Fruit fly (Drosophila melanogaster) whole organism, embryonic: ENCODE results near the gene Sec8.
A peak's percentile ranks its signal among the peaks of the same experiment; 100 is the strongest.

Experiments used
- Atf6 ChIP-seq: fragments of 200-800 bp; sonication (Bioruptor generic); IDR thresholded peaks from 2 replicates; pipeline ENCODE4 v1.3.6; 2022; ENCODE audit warnings: missing biosample characterization, missing genetic modification characterization
- Awh ChIP-seq: fragments of 200-800 bp; sonication (Bioruptor generic); IDR thresholded peaks from 2 replicates; pipeline ENCODE4, ENCODE4 v1.3.6; 2022; ENCODE audit warnings: missing biosample characterization, missing genetic modification characterization
- Bteb2 ChIP-seq: fragments of 200-800 bp; sonication (Bioruptor generic); optimal IDR thresholded peaks from 2 replicates; lab custom pipeline; 2016; ENCODE audit warnings: missing biosample characterization, missing genetic modification characterization
- CG10209 ChIP-seq: fragments of 200-800 bp; sonication (Bioruptor generic); optimal IDR thresholded peaks from 3 replicates; lab custom pipeline; 2017; ENCODE audit warnings: missing biosample characterization, mild to moderate bottlenecking, missing genetic modification characterization, missing genetic modification reagents
- CG10366 ChIP-seq: fragments of 200-800 bp; sonication (Bioruptor generic); IDR thresholded peaks from 2 replicates; pipeline ENCODE4 v1.3.6; 2022; ENCODE audit warnings: missing biosample characterization, missing genetic modification characterization
- CG10462 ChIP-seq: fragments of 200-800 bp; sonication (Bioruptor generic); optimal IDR thresholded peaks from 2 replicates; lab custom pipeline; 2016; ENCODE audit warnings: missing biosample characterization, missing genetic modification characterization
- CG12155 ChIP-seq: fragments of 200-800 bp; sonication (Bioruptor generic); optimal IDR thresholded peaks from 3 replicates; lab custom pipeline; 2016; ENCODE audit warnings: missing biosample characterization, missing genetic modification characterization
- CG12219 ChIP-seq: fragments of 200-800 bp; sonication (Bioruptor generic); optimal IDR thresholded peaks from 3 replicates; lab custom pipeline; 2018; ENCODE audit warnings: missing biosample characterization, mild to moderate bottlenecking, missing genetic modification characterization
- CG13287 ChIP-seq: fragments of 200-800 bp; sonication (Bioruptor generic); IDR thresholded peaks from 2 replicates; pipeline ENCODE4 v1.3.6; 2022; ENCODE audit warnings: missing biosample characterization, missing genetic modification characterization; ENCODE audit not compliant: partially characterized antibody
- CG14710 ChIP-seq: fragments of 200-800 bp; sonication (Bioruptor generic); optimal IDR thresholded peaks from 3 replicates; lab custom pipeline; 2019; ENCODE audit warnings: missing biosample characterization, mild to moderate bottlenecking, missing genetic modification characterization, moderate library complexity
- CG14965 ChIP-seq: fragments of 200-800 bp; sonication (Bioruptor generic); optimal IDR thresholded peaks from 2 replicates; lab custom pipeline; 2016; ENCODE audit warnings: missing biosample characterization, missing genetic modification characterization, borderline replicate concordance
- CG1529 ChIP-seq: fragments of 200-800 bp; sonication (Bioruptor generic); optimal IDR thresholded peaks from 3 replicates; lab custom pipeline; 2018; ENCODE audit warnings: missing biosample characterization, missing genetic modification characterization
- CG15601 ChIP-seq: fragments of 200-800 bp; sonication (Bioruptor generic); optimal IDR thresholded peaks from 3 replicates; lab custom pipeline; 2019; ENCODE audit warnings: missing biosample characterization, mild to moderate bottlenecking, missing genetic modification characterization, moderate library complexity
- CG1603 ChIP-seq: fragments of 200-800 bp; sonication (Bioruptor generic); optimal IDR thresholded peaks from 2 replicates; lab custom pipeline; 2019; ENCODE audit warnings: missing biosample characterization, mild to moderate bottlenecking, missing genetic modification characterization, moderate library complexity
- CG18476 ChIP-seq: fragments of 200-800 bp; sonication (Bioruptor generic); optimal IDR thresholded peaks from 2 replicates; lab custom pipeline; 2016; ENCODE audit warnings: missing biosample characterization, mild to moderate bottlenecking, missing genetic modification characterization
- CG18599 ChIP-seq: fragments of 200-800 bp; sonication (Bioruptor generic); optimal IDR thresholded peaks from 3 replicates; lab custom pipeline; 2017; ENCODE audit warnings: missing biosample characterization, missing genetic modification characterization, mild to moderate bottlenecking, moderate library complexity, missing genetic modification reagents
- CG2120 ChIP-seq: fragments of 200-800 bp; sonication (Bioruptor generic); optimal IDR thresholded peaks from 3 replicates; lab custom pipeline; 2016; ENCODE audit warnings: missing biosample characterization, missing genetic modification characterization
- CG31441 ChIP-seq: fragments of 200-800 bp; sonication (Bioruptor generic); IDR thresholded peaks from 2 replicates; pipeline ENCODE4 v1.3.6; 2022; ENCODE audit warnings: missing biosample characterization, missing genetic modification characterization
- CG4360 ChIP-seq: fragments of 200-800 bp; sonication (Bioruptor generic); IDR thresholded peaks from 2 replicates; pipeline ENCODE4 v1.3.6; 2022; ENCODE audit warnings: missing biosample characterization, missing genetic modification characterization
- CG4820 ChIP-seq: fragments of 200-800 bp; sonication (Bioruptor generic); optimal IDR thresholded peaks from 3 replicates; lab custom pipeline; 2016; ENCODE audit warnings: missing biosample characterization, missing genetic modification characterization
- CG5245 ChIP-seq: fragments of 200-800 bp; sonication (Bioruptor generic); optimal IDR thresholded peaks from 3 replicates; lab custom pipeline; 2016; ENCODE audit warnings: missing biosample characterization, missing genetic modification characterization
- CG7928 ChIP-seq: fragments of 200-800 bp; sonication (Bioruptor generic); optimal IDR thresholded peaks from 2 replicates; lab custom pipeline; 2017; ENCODE audit warnings: missing biosample characterization, mild to moderate bottlenecking, missing genetic modification characterization
- CG9727 ChIP-seq: fragments of 200-800 bp; sonication (Bioruptor generic); optimal IDR thresholded peaks from 3 replicates; lab custom pipeline; 2017; ENCODE audit warnings: missing biosample characterization, mild to moderate bottlenecking, missing genetic modification characterization
- CHES-1-like ChIP-seq: fragments of 200-800 bp; sonication (Bioruptor generic); optimal IDR thresholded peaks from 2 replicates; lab custom pipeline; 2016; ENCODE audit warnings: missing biosample characterization, missing genetic modification characterization
- CTCF ChIP-seq: fragments of 200-800 bp; sonication (Bioruptor generic); optimal IDR thresholded peaks from 2 replicates; lab custom pipeline; 2017; ENCODE audit warnings: missing biosample characterization, mild to moderate bottlenecking, missing genetic modification characterization, moderate library complexity
- Dref ChIP-seq: fragments of 200-800 bp; sonication (Bioruptor generic); IDR thresholded peaks from 2 replicates; pipeline ENCODE4 v1.3.6; 2022; ENCODE audit warnings: missing biosample characterization, missing genetic modification characterization
- GATAe ChIP-seq: fragments of 200-800 bp; sonication (Bioruptor generic); conservative IDR thresholded peaks from 2 replicates; pipeline ENCODE4 v1.3.6; 2022; ENCODE audit warnings: missing biosample characterization, missing genetic modification characterization
- HLHmδ ChIP-seq: fragments of 200-800 bp; sonication (Bioruptor generic); optimal IDR thresholded peaks from 2 replicates; lab custom pipeline; 2018; ENCODE audit warnings: missing biosample characterization, mild to moderate bottlenecking, missing genetic modification characterization, moderate library complexity
- Lhr ChIP-seq: fragments of 200-800 bp; sonication (Bioruptor generic); optimal IDR thresholded peaks from 3 replicates; lab custom pipeline; 2017; ENCODE audit warnings: mild to moderate bottlenecking, missing biosample characterization, missing genetic modification reagents, missing genetic modification characterization
- Lpt ChIP-seq: fragments of >200 bp; optimal IDR thresholded peaks from 2 replicates; lab custom pipeline; 2018; ENCODE audit warnings: missing biosample characterization, missing genetic modification characterization
- Sox102F ChIP-seq: fragments of 200-800 bp; sonication (Bioruptor generic); optimal IDR thresholded peaks from 2 replicates; lab custom pipeline; 2018; ENCODE audit warnings: missing biosample characterization, mild to moderate bottlenecking, missing genetic modification characterization, moderate library complexity
- ash1 ChIP-seq: fragments of 200-800 bp; sonication (Bioruptor generic); optimal IDR thresholded peaks from 2 replicates; lab custom pipeline; 2018; ENCODE audit warnings: missing biosample characterization, mild to moderate bottlenecking, missing genetic modification characterization
- chinmo ChIP-seq: fragments of 200-800 bp; sonication (Bioruptor generic); IDR thresholded peaks from 4 replicates; pipeline ENCODE4 v1.3.6; 2022; ENCODE audit warnings: missing biosample characterization, missing genetic modification characterization; ENCODE audit not compliant: partially characterized antibody
- dati ChIP-seq: fragments of 200-800 bp; sonication (Bioruptor generic); IDR thresholded peaks from 2 replicates; pipeline ENCODE4 v1.3.6; 2022; ENCODE audit warnings: missing biosample characterization, missing genetic modification characterization
- esg ChIP-seq: fragments of 200-800 bp; sonication (Bioruptor generic); conservative IDR thresholded peaks from 2 replicates; pipeline ENCODE4 v1.3.6; 2022; ENCODE audit warnings: missing biosample characterization, missing genetic modification characterization
- exex ChIP-seq: fragments of 200-800 bp; sonication (Bioruptor generic); optimal IDR thresholded peaks from 4 replicates; lab custom pipeline; 2018; ENCODE audit warnings: missing biosample characterization, mild to moderate bottlenecking, missing genetic modification characterization, moderate library complexity
- eyg ChIP-seq: fragments of 200-800 bp; sonication (Bioruptor generic); optimal IDR thresholded peaks from 3 replicates; lab custom pipeline; 2016; ENCODE audit warnings: missing biosample characterization, missing genetic modification characterization
- fd3F ChIP-seq: fragments of 200-800 bp; sonication (Bioruptor generic); optimal IDR thresholded peaks from 2 replicates; lab custom pipeline; 2018; ENCODE audit warnings: missing biosample characterization, mild to moderate bottlenecking, missing genetic modification characterization, moderate library complexity
- gfzf ChIP-seq: fragments of 200-800 bp; sonication (Bioruptor generic); optimal IDR thresholded peaks from 2 replicates; lab custom pipeline; 2016; ENCODE audit warnings: missing biosample characterization, mild to moderate bottlenecking, missing genetic modification characterization, moderate library complexity
- grn ChIP-seq: fragments of 200-800 bp; sonication (Bioruptor generic); optimal IDR thresholded peaks from 3 replicates; lab custom pipeline; 2017; ENCODE audit warnings: missing biosample characterization, missing genetic modification characterization
- her ChIP-seq: fragments of 200-800 bp; sonication (Bioruptor generic); optimal IDR thresholded peaks from 2 replicates; lab custom pipeline; 2016; ENCODE audit warnings: missing biosample characterization, missing genetic modification characterization
- jing ChIP-seq: fragments of 200-800 bp; sonication (Bioruptor generic); optimal IDR thresholded peaks from 2 replicates; lab custom pipeline; 2018; ENCODE audit warnings: missing biosample characterization, mild to moderate bottlenecking, missing genetic modification characterization
- lilli ChIP-seq: fragments of 200-800 bp; sonication (Bioruptor generic); optimal IDR thresholded peaks from 3 replicates; lab custom pipeline; 2016; ENCODE audit warnings: missing biosample characterization, missing genetic modification characterization
- oc ChIP-seq: fragments of 200-800 bp; sonication (Bioruptor generic); optimal IDR thresholded peaks from 2 replicates; lab custom pipeline; 2018; ENCODE audit warnings: missing biosample characterization, mild to moderate bottlenecking, missing genetic modification characterization, moderate library complexity
- sqz ChIP-seq: fragments of 200-800 bp; sonication (Bioruptor generic); optimal IDR thresholded peaks from 3 replicates; lab custom pipeline; 2018; ENCODE audit warnings: missing biosample characterization, mild to moderate bottlenecking, missing genetic modification characterization
- ssp ChIP-seq: fragments of 200-800 bp; sonication (Bioruptor generic); IDR thresholded peaks from 2 replicates; pipeline ENCODE4 v1.3.6; 2022; ENCODE audit warnings: missing biosample characterization, missing genetic modification characterization
- trh ChIP-seq: fragments of 200-800 bp; sonication (Bioruptor generic); optimal IDR thresholded peaks from 2 replicates; lab custom pipeline; 2016; ENCODE audit warnings: missing biosample characterization, missing genetic modification characterization
- vnd ChIP-seq: fragments of 200-800 bp; sonication (Bioruptor generic); IDR thresholded peaks from 3 replicates; pipeline ENCODE4 v1.3.6; 2022; ENCODE audit warnings: missing biosample characterization, missing genetic modification characterization; ENCODE audit not compliant: partially characterized antibody

The Sec8 gene

DNA sequence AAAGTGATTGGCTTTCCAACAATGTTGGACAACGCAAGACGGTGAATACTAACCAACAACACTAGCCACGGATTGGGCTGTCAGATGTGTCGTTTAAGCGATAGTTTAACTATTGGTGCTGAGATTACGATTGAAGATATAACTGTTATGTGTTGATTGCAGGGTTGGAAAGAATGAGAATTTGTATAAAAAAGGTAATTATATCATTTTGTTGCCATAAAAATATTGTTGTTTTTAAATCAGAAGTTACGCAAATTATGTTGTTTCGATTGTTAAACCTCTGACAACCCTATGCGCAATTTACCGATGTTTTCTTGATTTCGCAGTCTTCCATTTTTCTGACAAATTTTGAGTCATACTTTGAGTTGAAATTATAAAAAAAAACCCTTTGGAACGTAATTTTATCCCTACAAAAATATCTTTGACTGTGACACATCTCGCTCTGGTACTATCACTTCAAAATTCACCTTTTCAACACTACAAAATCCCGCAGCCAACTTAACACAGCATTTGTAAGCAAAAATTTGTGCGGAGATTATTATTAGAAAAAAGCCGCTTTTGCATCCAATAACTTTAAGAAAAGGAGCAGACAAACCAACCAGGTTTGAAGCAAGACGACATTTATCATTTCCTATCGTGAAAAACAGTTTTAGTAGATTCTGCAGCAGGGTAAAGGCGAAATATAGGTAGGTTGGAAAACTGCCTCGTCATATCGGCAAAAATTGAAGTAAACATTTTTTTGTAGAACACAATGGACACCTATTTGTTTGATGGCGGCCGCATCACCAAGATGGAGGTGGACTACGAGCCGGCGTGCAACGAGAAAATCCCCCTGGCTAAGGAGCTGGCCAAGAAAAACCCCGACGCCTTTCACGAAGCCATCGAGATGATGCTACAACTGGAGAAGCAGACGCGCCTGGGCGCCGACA is 30.5 kb upstream of the Sec8 start, which contains the start of the genes Hat1 and Rpn5 (continued):
- TF ChIP-seq trh (GFP tag; lab: Kevin White, UChicago) (peak; percentile 77), CG18476 (GFP tag; lab: Kevin White, UChicago) (peak; percentile 84), CG4360 (no peak), CHES-1-like (GFP tag; lab: Kevin White, UChicago) (peak; percentile 90), CG12219 (GFP tag; lab: Kevin White, UChicago) (no peak), jing (GFP tag; lab: Kevin White, UChicago) (peak; percentile 65), Bteb2 (GFP tag; lab: Kevin White, UChicago) (peak; percentile 84), oc (tag; lab: Kevin White, UChicago) (peak; percentile 0), vnd (GFP tag; lab: Robert Waterston, UW) (peak; percentile 54; the same call in 1 of the 3 replicates), sqz (GFP tag; lab: Kevin White, UChicago) (no peak), grn (peak; percentile 70), Atf6 (GFP tag; lab: Robert Waterston, UW) (peak; percentile 54; the same call in 1 of the 2 replicates), CG10462 (GFP tag; lab: Kevin White, UChicago) (peak; percentile 23), exex (tag; lab: Kevin White, UChicago) (peak; percentile 32), ssp (GFP tag; lab: Robert Waterston, UW) (peak; percentile 68), fd3F (GFP tag; lab: Kevin White, UChicago) (peak; percentile 49), CG5245 (GFP tag; lab: Kevin White, UChicago) (peak; percentile 82), CG14710 (tag; lab: Kevin White, UChicago) (peak; percentile 89), CG13287 (GFP tag; lab: Robert Waterston, UW) (peak; percentile 83), lilli (GFP tag; lab: Kevin White, UChicago) (peak; percentile 92), CG10366 (GFP tag; lab: Robert Waterston, UW) (peak; percentile 47), HLHmδ (no peak), chinmo (GFP tag; lab: Robert Waterston, UW) (no peak), CG31441 (GFP tag; lab: Robert Waterston, UW) (peak; percentile 81; the same call in 1 of the 2 replicates), CG1603 (tag; lab: Kevin White, UChicago) (peak; percentile 65), Sox102F (GFP tag; lab: Kevin White, UChicago) (peak; percentile 64), Dref (GFP tag; lab: Robert Waterston, UW) (peak; percentile 30; the same call in 1 of the 2 replicates), CG15601 (tag; lab: Kevin White, UChicago) (peak; percentile 53), ash1 (GFP tag; lab: Kevin White, UChicago) (no peak), CG4820 (GFP tag; lab: Kevin White, UChicago) (peak; percentile 85), CG10209 (GFP tag; lab: Kevin White, UChicago) (peak; percentile 77), her (GFP tag; lab: Kevin White, UChicago) (peak; percentile 78), Lhr (GFP tag; lab: Kevin White, UChicago) (peak; percentile 72), CG9727 (GFP tag; lab: Kevin White, UChicago) (peak; percentile 87), Awh (GFP tag; lab: Robert Waterston, UW) (no peak), Lpt (no peak), esg (peak; percentile 61), CG14965 (peak; percentile 51), dati (GFP tag; lab: Robert Waterston, UW) (no peak), CG18599 (GFP tag; lab: Kevin White, UChicago) (peak; percentile 82), CG2120 (GFP tag; lab: Kevin White, UChicago) (peak; percentile 96), gfzf (peak; percentile 38), GATAe (no peak), eyg (GFP tag; lab: Kevin White, UChicago) (peak; percentile 72), CG1529 (GFP tag; lab: Kevin White, UChicago) (peak; percentile 56), CG12155 (GFP tag; lab: Kevin White, UChicago) (peak; percentile 86), CG7928 (GFP tag; lab: Kevin White, UChicago) (peak; percentile 45), CTCF (GFP tag; lab: Kevin White, UChicago) (peak; percentile 2)
